Fruit fly (Drosophila melanogaster): ENCODE measurements around the gene brwl.

brwl gene

dm6 chr2L:9520886-9521868 is 47.5 kb upstream of the brwl start, which contains the start of gene Oatp30B (continued):
- peak; percentile 96 for TF ChIP-seq Bgb (GFP tag; IDR thresholded peaks at IDR 0.05; ENCODE audit: partially characterized antibody)
- TF ChIP-seq gsb-n (tag; optimal IDR thresholded peaks at IDR 0.05): peak; percentile 96
- TF ChIP-seq Sry-β (GFP tag; optimal IDR thresholded peaks at IDR 0.05): peak; percentile 89
- peak; percentile 94 for TF ChIP-seq danr (GFP tag; IDR thresholded peaks at IDR 0.05)
- peak; percentile 95 for TF ChIP-seq CG34376 (GFP tag; optimal IDR thresholded peaks at IDR 0.05)
- TF ChIP-seq CG17612 (GFP tag; IDR thresholded peaks at IDR 0.05): peak; percentile 93
- TF ChIP-seq GATAe (GFP tag; conservative IDR thresholded peaks at IDR 0.05): peak; percentile 92
- peak; percentile 95 for TF ChIP-seq CG13123 (GFP tag; optimal IDR thresholded peaks at IDR 0.05)
- peak; percentile 72 for TF ChIP-seq CG17186 (GFP tag; optimal IDR thresholded peaks at IDR 0.05)
- peak; percentile 89 for TF ChIP-seq Elba2 (GFP tag; optimal IDR thresholded peaks at IDR 0.05)
- TF ChIP-seq btn (GFP tag; optimal IDR thresholded peaks at IDR 0.05): peak; percentile 82
- TF ChIP-seq CG3281 (GFP tag; optimal IDR thresholded peaks at IDR 0.05): peak; percentile 93
- peak; percentile 94 for TF ChIP-seq seq (GFP tag; IDR thresholded peaks at IDR 0.05)
- TF ChIP-seq gcm2 (GFP tag; optimal IDR thresholded peaks at IDR 0.05): peak; percentile 91
- TF ChIP-seq CG4854 (GFP tag; optimal IDR thresholded peaks at IDR 0.05): peak; percentile 95
- peak; percentile 97 for TF ChIP-seq Dek (tag; optimal IDR thresholded peaks at IDR 0.05)
- TF ChIP-seq CG7556 (GFP tag; optimal IDR thresholded peaks at IDR 0.05): peak; percentile 94
- peak; percentile 97 for TF ChIP-seq CG8765 (GFP tag; IDR thresholded peaks at IDR 0.05)
- TF ChIP-seq dysf (GFP tag; IDR thresholded peaks at IDR 0.05): peak; percentile 97
- TF ChIP-seq CG18262 (tag; optimal IDR thresholded peaks at IDR 0.05): peak; percentile 96
- TF ChIP-seq CG1602 (GFP tag; optimal IDR thresholded peaks at IDR 0.05): peak; percentile 98
- peak; percentile 89; the same call in 2 of the 3 replicates for TF ChIP-seq mld (GFP tag; IDR thresholded peaks at IDR 0.05; ENCODE audit: partially characterized antibody)
- TF ChIP-seq luna (GFP tag; optimal IDR thresholded peaks at IDR 0.05): peak; percentile 93
- TF ChIP-seq kay (GFP tag; optimal IDR thresholded peaks at IDR 0.05): peak; percentile 96
- peak; percentile 87 for TF ChIP-seq BtbVII (GFP tag; optimal IDR thresholded peaks at IDR 0.05)
- TF ChIP-seq CG17359 (tag; optimal IDR thresholded peaks at IDR 0.05): peak; percentile 97
- TF ChIP-seq YL-1 (GFP tag; optimal IDR thresholded peaks at IDR 0.05): peak; percentile 60
- TF ChIP-seq Meics (GFP tag; optimal IDR thresholded peaks at IDR 0.05): peak; percentile 94
- peak; percentile 98 for TF ChIP-seq CG4404 (GFP tag; IDR thresholded peaks at IDR 0.05)
- TF ChIP-seq exex (tag; optimal IDR thresholded peaks at IDR 0.05): peak; percentile 86
- TF ChIP-seq ham (GFP tag; IDR thresholded peaks at IDR 0.05): peak; percentile 88; the same call in 1 of the 2 replicates
- peak; percentile 99 for TF ChIP-seq CG2120 (GFP tag; optimal IDR thresholded peaks at IDR 0.05)
- TF ChIP-seq schlank (tag; optimal IDR thresholded peaks at IDR 0.05): peak; percentile 89
- peak; percentile 91 for TF ChIP-seq kni (GFP tag; optimal IDR thresholded peaks at IDR 0.05)
- peak in 1 of 2 experiments; percentile 44 for TF ChIP-seq tll (GFP tag; optimal IDR thresholded peaks at IDR 0.05)
- peak; percentile 97 for TF ChIP-seq H15 (GFP tag; IDR thresholded peaks at IDR 0.05)
- TF ChIP-seq Oaz (GFP tag; IDR thresholded peaks at IDR 0.05): peak; percentile 95
- peak; percentile 90 for TF ChIP-seq disco-r (GFP tag; optimal IDR thresholded peaks at IDR 0.05)
- peak; percentile 96 for TF ChIP-seq grau (tag; optimal IDR thresholded peaks at IDR 0.05)
- TF ChIP-seq CG12659 (GFP tag; optimal IDR thresholded peaks at IDR 0.05): peak; percentile 97
- peak; percentile 95 for TF ChIP-seq trh (GFP tag; optimal IDR thresholded peaks at IDR 0.05)
- TF ChIP-seq Doc3 (GFP tag; IDR thresholded peaks at IDR 0.05; ENCODE audit: partially characterized antibody): peak; percentile 100
- TF ChIP-seq pita (GFP tag; optimal IDR thresholded peaks at IDR 0.05): peak; percentile 86
- peak; percentile 98 for TF ChIP-seq CG11456 (GFP tag; IDR thresholded peaks at IDR 0.05)
- peak; percentile 98 for TF ChIP-seq unpg (GFP tag; optimal IDR thresholded peaks at IDR 0.05)
- peak; percentile 98 for TF ChIP-seq CG30403 (GFP tag; optimal IDR thresholded peaks at IDR 0.05)
- peak; percentile 98 for TF ChIP-seq row (GFP tag; IDR thresholded peaks at IDR 0.05)
- peak; percentile 97 for TF ChIP-seq CG17328 (GFP tag; IDR thresholded peaks at IDR 0.05)
